Fruit fly (Drosophila melanogaster): ENCODE results near the gene grp.

The grp gene

dm6 chr2L:16689800-16690618 lies 10.2 kb downstream of the grp start (continued):
- TF ChIP-seq CG4707 (GFP tag; optimal IDR thresholded peaks at IDR 0.05) = no peak
- no peak for TF ChIP-seq MESR4 (GFP tag; optimal IDR thresholded peaks at IDR 0.05)
- TF ChIP-seq lilli (GFP tag; optimal IDR thresholded peaks at IDR 0.05) = peak; percentile 53
- TF ChIP-seq hth (optimal IDR thresholded peaks at IDR 0.05) = no peak
- TF ChIP-seq CG8388 (GFP tag; optimal IDR thresholded peaks at IDR 0.05) = no peak
- TF ChIP-seq GATAe (GFP tag; conservative IDR thresholded peaks at IDR 0.05) = no peak
- TF ChIP-seq CG34224 (GFP tag; IDR thresholded peaks at IDR 0.05; ENCODE audit: partially characterized antibody) = no peak
- TF ChIP-seq CG8290 (GFP tag; optimal IDR thresholded peaks at IDR 0.05) = no peak
- TF ChIP-seq CG8290 (tag; optimal IDR thresholded peaks at IDR 0.05) = no peak
- no peak for TF ChIP-seq CG15696 (tag; optimal IDR thresholded peaks at IDR 0.05)
- TF ChIP-seq B-H1 (GFP tag; IDR thresholded peaks at IDR 0.05) = no peak
- TF ChIP-seq dpn (GFP tag; optimal IDR thresholded peaks at IDR 0.05) = peak in 1 of 2 experiments; percentile 27
- TF ChIP-seq CG7372 (GFP tag; IDR thresholded peaks at IDR 0.05) = no peak
- peak; percentile 4 for TF ChIP-seq CG30431 (GFP tag; optimal IDR thresholded peaks at IDR 0.05)
- no peak for TF ChIP-seq Optix (GFP tag; IDR thresholded peaks at IDR 0.05)
- TF ChIP-seq YL-1 (GFP tag; optimal IDR thresholded peaks at IDR 0.05) = no peak
- no peak for TF ChIP-seq exex (tag; optimal IDR thresholded peaks at IDR 0.05)
- TF ChIP-seq Doc3 (GFP tag; IDR thresholded peaks at IDR 0.05; ENCODE audit: partially characterized antibody) = no peak
- TF ChIP-seq sc (optimal IDR thresholded peaks at IDR 0.05) = no peak
- TF ChIP-seq sc (GFP tag; optimal IDR thresholded peaks at IDR 0.05) = no peak
- TF ChIP-seq CG7963 (GFP tag; IDR thresholded peaks at IDR 0.05; ENCODE audit: partially characterized antibody) = no peak
- TF ChIP-seq Sox102F (GFP tag; optimal IDR thresholded peaks at IDR 0.05) = peak; percentile 30
- no peak for TF ChIP-seq Mes4 (GFP tag; optimal IDR thresholded peaks at IDR 0.05)
- TF ChIP-seq CG2875 (GFP tag; optimal IDR thresholded peaks at IDR 0.05) = no peak
- TF ChIP-seq Sin3A (optimal IDR thresholded peaks at IDR 0.05) = no peak
- no peak for TF ChIP-seq prd (optimal IDR thresholded peaks at IDR 0.05)
- no peak for TF ChIP-seq prd (GFP tag; IDR thresholded peaks at IDR 0.05)
- no peak for TF ChIP-seq CG4282 (GFP tag; optimal IDR thresholded peaks at IDR 0.05)
- TF ChIP-seq CG10321 (GFP tag; IDR thresholded peaks at IDR 0.05) = no peak
- no peak for TF ChIP-seq CG5180 (GFP tag; optimal IDR thresholded peaks at IDR 0.05)
- TF ChIP-seq Blimp-1 (GFP tag; optimal IDR thresholded peaks at IDR 0.05) = no peak
- TF ChIP-seq Mad (GFP tag; optimal IDR thresholded peaks at IDR 0.05) = no peak
- TF ChIP-seq trh (GFP tag; optimal IDR thresholded peaks at IDR 0.05) = no peak
- no peak for TF ChIP-seq dati (GFP tag; IDR thresholded peaks at IDR 0.05)
- no peak for TF ChIP-seq ab (GFP tag; optimal IDR thresholded peaks at IDR 0.05)
- TF ChIP-seq sens (GFP tag) = peak; percentile 90
- no peak for TF ChIP-seq mirr (GFP tag; optimal IDR thresholded peaks at IDR 0.05)
- TF ChIP-seq crol (GFP tag; IDR thresholded peaks at IDR 0.05) = no peak
- TF ChIP-seq CG10543 (GFP tag; optimal IDR thresholded peaks at IDR 0.05) = no peak
- no peak for TF ChIP-seq h (optimal IDR thresholded peaks at IDR 0.05)
- no peak for TF ChIP-seq CG18599 (GFP tag; optimal IDR thresholded peaks at IDR 0.05)
- TF ChIP-seq CG10274 (GFP tag; optimal IDR thresholded peaks at IDR 0.05) = no peak
- TF ChIP-seq Sry-δ (GFP tag; optimal IDR thresholded peaks at IDR 0.05) = no peak
- TF ChIP-seq Bteb2 (GFP tag; optimal IDR thresholded peaks at IDR 0.05) = no peak
- peak; percentile 25 for TF ChIP-seq tx (GFP tag; optimal IDR thresholded peaks at IDR 0.05)
- no peak for TF ChIP-seq Hr3 (GFP tag; optimal IDR thresholded peaks at IDR 0.05)
- no peak for TF ChIP-seq pan (optimal IDR thresholded peaks at IDR 0.05)
- TF ChIP-seq pan (GFP tag; optimal IDR thresholded peaks at IDR 0.05 in 1 of 2, IDR thresholded peaks at IDR 0.05 in 1 of 2) = no peak
- TF ChIP-seq ssp (GFP tag; IDR thresholded peaks at IDR 0.05) = no peak
- no peak for TF ChIP-seq CrebB (tag; optimal IDR thresholded peaks at IDR 0.05)
- TF ChIP-seq sug (tag; optimal IDR thresholded peaks at IDR 0.05) = no peak
- peak; percentile 72 for TF ChIP-seq row (GFP tag; IDR thresholded peaks at IDR 0.05)
